Worm (Caenorhabditis elegans): ENCODE measurements around the gene btb-14.

DNA sequence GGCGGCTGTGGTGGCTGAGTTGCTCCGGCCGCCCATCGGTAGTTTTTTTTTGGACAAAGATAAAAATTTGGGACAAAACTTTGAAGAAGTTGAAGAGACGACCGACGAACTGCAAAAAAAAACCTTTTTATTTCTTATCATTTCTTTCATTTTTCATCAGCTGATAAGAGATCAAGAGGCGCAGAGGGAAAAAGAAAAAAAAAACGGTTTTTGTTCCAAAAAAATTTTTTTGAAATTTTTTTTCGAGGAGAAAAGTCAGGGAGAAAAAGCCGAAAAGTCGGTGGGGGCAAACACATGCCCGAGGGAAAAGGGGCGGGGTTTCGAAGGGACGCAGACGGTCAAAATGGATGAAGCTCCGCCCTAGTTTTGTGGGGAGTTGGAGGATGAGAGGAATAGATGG lies 31.1 kb upstream of the btb-14 start, which contains the start of gene ras-1:
- no peak for TF ChIP-seq zag-1 (tag; optimal IDR thresholded peaks at IDR 0.05)
- 0 out of 2 replicates have a peak, but pooled peaks have one; percentile 21 for TF ChIP-seq pha-4 (GFP tag; IDR thresholded peaks at IDR 0.05)
- TF ChIP-seq pha-4 (tag; optimal IDR thresholded peaks at IDR 0.05), result no peak
- TF ChIP-seq daf-19 (GFP tag; conservative IDR thresholded peaks at IDR 0.05), result no peak
- no peak for TF ChIP-seq lsy-2 (tag; optimal IDR thresholded peaks at IDR 0.05)
- TF ChIP-seq ceh-82 (tag; optimal IDR thresholded peaks at IDR 0.05), result no peak
- TF ChIP-seq cey-2 (tag; optimal IDR thresholded peaks at IDR 0.05; ENCODE audit: borderline replicate concordance, insufficient read depth), result no peak
- no peak for TF ChIP-seq nhr-77 (tag; optimal IDR thresholded peaks at IDR 0.05)
- no peak for TF ChIP-seq ceh-62 (tag; optimal IDR thresholded peaks at IDR 0.05)
- TF ChIP-seq ztf-11 (tag; optimal IDR thresholded peaks at IDR 0.05), result no peak
- TF ChIP-seq nhr-6 (tag; optimal IDR thresholded peaks at IDR 0.05), result no peak
- no peak for TF ChIP-seq nhr-25 (tag; optimal IDR thresholded peaks at IDR 0.05; ENCODE audit: borderline replicate concordance, insufficient read depth)
- TF ChIP-seq rbr-2 (tag; optimal IDR thresholded peaks at IDR 0.05), result no peak

Data from whole organism, L4 larva.